Fruit fly (Drosophila melanogaster) whole organism, prepupa: Measurements from ENCODE around the gene Ifrd1.

Experiments used
- Blimp-1 ChIP-seq: fragments of 200-800 bp; sonication (Bioruptor generic); optimal IDR thresholded peaks from 3 replicates; lab custom pipeline; 2017; ENCODE audit warnings: missing biosample characterization, missing genetic modification characterization, mild to moderate bottlenecking, moderate library complexity, missing genetic modification reagents
- CG11294 ChIP-seq: fragments of 200-800 bp; sonication (Bioruptor generic); IDR thresholded peaks from 2 replicates; pipeline ENCODE4 v1.3.6; 2022; ENCODE audit warnings: missing biosample characterization, missing genetic modification characterization
- CG11762 ChIP-seq: fragments of 200-800 bp; sonication (Bioruptor generic); optimal IDR thresholded peaks from 3 replicates; lab custom pipeline; 2016; ENCODE audit warnings: missing biosample characterization, missing genetic modification characterization; ENCODE audit not compliant: insufficient read depth
- CG11902 ChIP-seq: fragments of 200-800 bp; sonication (Bioruptor generic); optimal IDR thresholded peaks from 3 replicates; lab custom pipeline; 2016; ENCODE audit warnings: missing biosample characterization, missing genetic modification characterization
- CG1621 ChIP-seq: fragments of 200-800 bp; sonication (Bioruptor generic); optimal IDR thresholded peaks from 3 replicates; lab custom pipeline; 2018; ENCODE audit warnings: missing biosample characterization, mild to moderate bottlenecking, missing genetic modification characterization
- CG16779 ChIP-seq: fragments of 200-800 bp; sonication (Bioruptor generic); optimal IDR thresholded peaks from 3 replicates; lab custom pipeline; 2017; ENCODE audit warnings: missing biosample characterization, mild to moderate bottlenecking, missing genetic modification characterization
- CG31627 ChIP-seq: fragments of 200-800 bp; sonication (Bioruptor generic); optimal IDR thresholded peaks from 3 replicates; lab custom pipeline; 2016; ENCODE audit warnings: missing biosample characterization, missing genetic modification characterization
- CG34406 ChIP-seq: fragments of 200-800 bp; sonication (Bioruptor generic); optimal IDR thresholded peaks from 3 replicates; lab custom pipeline; 2016; ENCODE audit warnings: missing biosample characterization, missing genetic modification characterization
- CG3919 ChIP-seq: fragments of 200-800 bp; sonication (Bioruptor generic); optimal IDR thresholded peaks from 3 replicates; lab custom pipeline; 2016; ENCODE audit warnings: missing biosample characterization, missing genetic modification characterization
- CG4318 ChIP-seq: fragments of 200-800 bp; sonication (Bioruptor generic); optimal IDR thresholded peaks from 3 replicates; lab custom pipeline; 2017; ENCODE audit warnings: missing biosample characterization, mild to moderate bottlenecking, missing genetic modification characterization
- CG6163 ChIP-seq: fragments of 200-800 bp; sonication (Bioruptor generic); IDR thresholded peaks from 3 replicates; pipeline ENCODE4 v1.3.6; 2022; ENCODE audit warnings: missing biosample characterization, missing genetic modification characterization
- CG6276 ChIP-seq: fragments of 200-800 bp; sonication (Bioruptor generic); optimal IDR thresholded peaks from 2 replicates; lab custom pipeline; 2017; ENCODE audit warnings: missing biosample characterization, mild to moderate bottlenecking, missing genetic modification characterization
- CG6792 ChIP-seq: fragments of 200-800 bp; sonication (Bioruptor generic); optimal IDR thresholded peaks from 3 replicates; lab custom pipeline; 2016; ENCODE audit warnings: missing biosample characterization, missing genetic modification characterization
- CG6808 ChIP-seq: fragments of 200-800 bp; sonication (Bioruptor generic); optimal IDR thresholded peaks from 3 replicates; lab custom pipeline; 2017; ENCODE audit warnings: missing biosample characterization, missing genetic modification characterization, mild to moderate bottlenecking, moderate library complexity, missing genetic modification reagents
- CG6854 ChIP-seq: fragments of 200-800 bp; sonication (Bioruptor generic); optimal IDR thresholded peaks from 2 replicates; lab custom pipeline; 2017; ENCODE audit warnings: missing biosample characterization, mild to moderate bottlenecking, missing genetic modification characterization
- CG7368 ChIP-seq: fragments of 200-800 bp; sonication (Bioruptor generic); optimal IDR thresholded peaks from 3 replicates; lab custom pipeline; 2016; ENCODE audit warnings: missing biosample characterization, missing genetic modification characterization
- CG8119 ChIP-seq: fragments of 200-800 bp; sonication (Bioruptor generic); IDR thresholded peaks from 3 replicates; pipeline ENCODE4 v1.3.6; 2022; ENCODE audit warnings: missing biosample characterization, missing genetic modification characterization
- CG8319 ChIP-seq: fragments of 200-800 bp; sonication (Bioruptor generic); optimal IDR thresholded peaks from 3 replicates; lab custom pipeline; 2016; ENCODE audit warnings: missing biosample characterization, missing genetic modification characterization
- CG9139 ChIP-seq: fragments of 200-800 bp; sonication (Bioruptor generic); optimal IDR thresholded peaks from 3 replicates; lab custom pipeline; 2017; ENCODE audit warnings: missing biosample characterization, mild to moderate bottlenecking, missing genetic modification characterization
- Eip75B ChIP-seq: fragments of 200-800 bp; sonication (Bioruptor generic); optimal IDR thresholded peaks from 3 replicates; lab custom pipeline; 2016; ENCODE audit warnings: missing biosample characterization, missing genetic modification characterization
- Eip78C ChIP-seq: fragments of 200-800 bp; sonication (Bioruptor generic); peaks from one replicate; lab custom pipeline; 2016; ENCODE audit warnings: missing biosample characterization, missing genetic modification characterization
- Eip93F ChIP-seq: fragments of 200-800 bp; sonication (Bioruptor generic); optimal IDR thresholded peaks from 2 replicates; lab custom pipeline; 2016; ENCODE audit warnings: missing biosample characterization, mild to moderate bottlenecking, missing genetic modification characterization
- Ets21C ChIP-seq: fragments of 200-800 bp; sonication (Bioruptor generic); optimal IDR thresholded peaks from 3 replicates; lab custom pipeline; 2016; ENCODE audit warnings: missing biosample characterization, missing genetic modification characterization
- Lpt ChIP-seq: fragments of 200-800 bp; sonication (Bioruptor generic); optimal IDR thresholded peaks from 3 replicates; lab custom pipeline; 2016; ENCODE audit warnings: missing biosample characterization, missing genetic modification characterization
- Met ChIP-seq: fragments of 200-800 bp; sonication (Bioruptor generic); optimal IDR thresholded peaks from 3 replicates; lab custom pipeline; 2016; ENCODE audit warnings: missing biosample characterization, missing genetic modification characterization
- OdsH ChIP-seq: fragments of 200-800 bp; sonication (Bioruptor generic); optimal IDR thresholded peaks from 3 replicates; lab custom pipeline; 2016; ENCODE audit warnings: missing biosample characterization, missing genetic modification characterization
- Sox102F ChIP-seq: fragments of 200-800 bp; sonication (Bioruptor generic); optimal IDR thresholded peaks from 2 replicates; lab custom pipeline; 2016; ENCODE audit warnings: missing biosample characterization, mild to moderate bottlenecking, missing genetic modification characterization
- Sox14 ChIP-seq: fragments of 200-800 bp; sonication (Bioruptor generic); optimal IDR thresholded peaks from 3 replicates; lab custom pipeline; 2016; ENCODE audit warnings: missing biosample characterization, missing genetic modification characterization
- Sox15 ChIP-seq: fragments of 200-800 bp; sonication (Bioruptor generic); optimal IDR thresholded peaks from 3 replicates; lab custom pipeline; 2016; ENCODE audit warnings: missing biosample characterization, missing genetic modification characterization
- acj6 ChIP-seq: fragments of 200-800 bp; sonication (Bioruptor generic); optimal IDR thresholded peaks from 3 replicates; lab custom pipeline; 2016; ENCODE audit warnings: missing biosample characterization, missing genetic modification characterization
- dsx ChIP-seq: fragments of 200-800 bp; optimal IDR thresholded peaks from 3 replicates; lab custom pipeline; 2019; ENCODE audit warnings: missing biosample characterization, mild to moderate bottlenecking, missing genetic modification characterization, moderate library complexity; ENCODE audit not compliant: poor library complexity, severe bottlenecking
- eg ChIP-seq: fragments of 200-800 bp; sonication (Bioruptor generic); IDR thresholded peaks from 3 replicates; pipeline ENCODE4 v1.3.6; 2022; ENCODE audit warnings: missing biosample characterization, missing genetic modification characterization
- esn ChIP-seq: fragments of 200-800 bp; sonication (Bioruptor generic); optimal IDR thresholded peaks from 2 replicates; lab custom pipeline; 2016; ENCODE audit warnings: missing biosample characterization, mild to moderate bottlenecking, missing genetic modification characterization, moderate library complexity
- fd59A ChIP-seq: fragments of 200-800 bp; sonication (Bioruptor generic); optimal IDR thresholded peaks from 2 replicates; lab custom pipeline; 2017; ENCODE audit warnings: missing biosample characterization, mild to moderate bottlenecking, missing genetic modification characterization, missing genetic modification reagents
- fkh ChIP-seq: fragments of 200-800 bp; sonication (Bioruptor generic); optimal IDR thresholded peaks from 3 replicates; lab custom pipeline; 2017; ENCODE audit warnings: missing biosample characterization, mild to moderate bottlenecking, missing genetic modification characterization, moderate library complexity
- net ChIP-seq: fragments of 200-800 bp; sonication (Bioruptor generic); optimal IDR thresholded peaks from 3 replicates; lab custom pipeline; 2016; ENCODE audit warnings: missing biosample characterization, missing genetic modification characterization
- pdm3 ChIP-seq: fragments of 200-800 bp; sonication (Bioruptor generic); optimal IDR thresholded peaks from 3 replicates; lab custom pipeline; 2016; ENCODE audit warnings: missing biosample characterization, missing genetic modification characterization
- spab ChIP-seq: fragments of 200-800 bp; sonication (Bioruptor generic); optimal IDR thresholded peaks from 2 replicates; lab custom pipeline; 2017; ENCODE audit warnings: missing biosample characterization, mild to moderate bottlenecking, missing genetic modification characterization, missing genetic modification reagents
- ss ChIP-seq, 2 experiments: fragments of 200-800 bp; sonication (Bioruptor generic); optimal IDR thresholded peaks; 2 replicates in 1 of 2; 3 replicates in 1 of 2; lab custom pipeline; 2017 to 2018; ENCODE audit warnings: mild to moderate bottlenecking in 2 of 2, missing biosample characterization in 2 of 2, missing genetic modification characterization in 2 of 2, moderate library complexity in 1 of 2
- topi ChIP-seq: fragments of 200-800 bp; sonication (Bioruptor generic); optimal IDR thresholded peaks from 3 replicates; lab custom pipeline; 2016; ENCODE audit warnings: missing biosample characterization, missing genetic modification characterization
- vri ChIP-seq: fragments of 200-800 bp; sonication (Bioruptor generic); optimal IDR thresholded peaks from 3 replicates; lab custom pipeline; 2016; ENCODE audit warnings: missing biosample characterization, mild to moderate bottlenecking, missing genetic modification characterization

Ifrd1 gene

dm6 chr2L:2908440-2909154, 34.3 kb upstream of the Ifrd1 start:
- TF ChIP-seq CG16779 (tag; lab: Kevin White, UChicago) (no peak), CG1621 (tag; lab: Kevin White, UChicago) (peak; percentile 37), dsx (GFP tag; lab: Kevin White, UChicago) (peak; percentile 44), spab (GFP tag; lab: Kevin White, UChicago) (peak; percentile 13), Lpt (GFP tag; lab: Kevin White, UChicago) (peak; percentile 33), CG8119 (GFP tag; lab: Robert Waterston, UW) (0 out of 3 replicates have a peak, but pooled peaks have one; percentile 26), CG11294 (GFP tag; lab: Robert Waterston, UW) (no peak), acj6 (GFP tag; lab: Kevin White, UChicago) (no peak), Met (GFP tag; lab: Kevin White, UChicago) (peak; percentile 17), CG6854 (peak; percentile 71), eg (GFP tag; lab: Robert Waterston, UW) (0 out of 3 replicates have a peak, but pooled peaks have one; percentile 45), Sox15 (no peak), CG34406 (GFP tag; lab: Kevin White, UChicago) (peak; percentile 11), Blimp-1 (GFP tag; lab: Kevin White, UChicago) (peak; percentile 53), Eip93F (peak; percentile 43), Sox102F (peak; percentile 53), OdsH (GFP tag; lab: Kevin White, UChicago) (no peak), vri (GFP tag; lab: Kevin White, UChicago) (peak; percentile 84), CG6808 (peak; percentile 16), Sox14 (GFP tag; lab: Kevin White, UChicago) (peak; percentile 11), CG6163 (GFP tag; lab: Robert Waterston, UW) (peak; percentile 45; the same call in 1 of the 3 replicates), Eip78C (GFP tag; lab: Kevin White, UChicago) (peak; percentile 27), CG9139 (GFP tag; lab: Kevin White, UChicago) (peak; percentile 16), net (peak; percentile 26), ss (GFP tag; optimal IDR thresholded peaks at IDR 0.05; lab: Kevin White, UChicago) (peak; percentile 34 to 36), Eip75B (peak; percentile 56), CG31627 (GFP tag; lab: Kevin White, UChicago) (no peak), pdm3 (GFP tag; lab: Kevin White, UChicago) (no peak), fkh (GFP tag; lab: Kevin White, UChicago) (peak; percentile 65)

dm6 chr2L:2907776-2908175, 33.5 kb upstream of the Ifrd1 start:
- TF ChIP-seq ss (GFP tag; optimal IDR thresholded peaks at IDR 0.05; lab: Kevin White, UChicago) (peak in 1 of 2 experiments; percentile 78), Ets21C (GFP tag; lab: Kevin White, UChicago) (no peak), fkh (GFP tag; lab: Kevin White, UChicago) (peak; percentile 23)

- TF ChIP-seq CG31627 (GFP tag; lab: Kevin White, UChicago) (no peak), eg (GFP tag; lab: Robert Waterston, UW) (0 out of 3 replicates have a peak, but pooled peaks have one; percentile 25), fkh (GFP tag; lab: Kevin White, UChicago) (peak; percentile 74), vri (GFP tag; lab: Kevin White, UChicago) (peak; percentile 59), Eip78C (GFP tag; lab: Kevin White, UChicago) (peak; percentile 12)
Measured at dm6 chr2L:2906122-2906521, 31.8 kb upstream of the Ifrd1 start.

- TF ChIP-seq acj6 (GFP tag; lab: Kevin White, UChicago), result peak; percentile 75
- peak; percentile 45 for TF ChIP-seq dsx (GFP tag; lab: Kevin White, UChicago)
- peak; percentile 35 for TF ChIP-seq CG4318
- peak; percentile 80 for TF ChIP-seq esn
- TF ChIP-seq CG3919 (GFP tag; lab: Kevin White, UChicago), result peak; percentile 64
- peak; percentile 57 for TF ChIP-seq CG7368 (GFP tag; lab: Kevin White, UChicago)
- TF ChIP-seq CG6276, result peak; percentile 36
- TF ChIP-seq topi (GFP tag; lab: Kevin White, UChicago), result peak; percentile 58
- TF ChIP-seq CG11762 (GFP tag; lab: Kevin White, UChicago), result peak; percentile 54
- TF ChIP-seq CG11902 (GFP tag; lab: Kevin White, UChicago), result peak; percentile 43
- TF ChIP-seq Sox102F, result peak; percentile 54
- peak; percentile 40 for TF ChIP-seq CG8319
- TF ChIP-seq fd59A, result no peak
- peak; percentile 70 for TF ChIP-seq CG6792 (GFP tag; lab: Kevin White, UChicago)
- peak; percentile 25 for TF ChIP-seq Eip93F
- peak; percentile 74 for TF ChIP-seq OdsH (GFP tag; lab: Kevin White, UChicago)
- peak; percentile 64 for TF ChIP-seq pdm3 (GFP tag; lab: Kevin White, UChicago)
- peak; percentile 43; the same call in 2 of the 3 replicates for TF ChIP-seq CG6163 (GFP tag; lab: Robert Waterston, UW)
- no peak for TF ChIP-seq fkh (GFP tag; lab: Kevin White, UChicago)
- TF ChIP-seq CG11294 (GFP tag; lab: Robert Waterston, UW), result peak; percentile 33; the same call in 1 of the 2 replicates
- no peak for TF ChIP-seq Blimp-1 (GFP tag; lab: Kevin White, UChicago)
- peak; percentile 34 for TF ChIP-seq Eip75B
- TF ChIP-seq Eip78C (GFP tag; lab: Kevin White, UChicago), result peak; percentile 90
Measured at dm6 chr2L:2905051-2905446, 30.8 kb upstream of the Ifrd1 start.
